Fruit fly (Drosophila melanogaster): ENCODE results near the gene Ctr1C.

The Ctr1C gene

DNA sequence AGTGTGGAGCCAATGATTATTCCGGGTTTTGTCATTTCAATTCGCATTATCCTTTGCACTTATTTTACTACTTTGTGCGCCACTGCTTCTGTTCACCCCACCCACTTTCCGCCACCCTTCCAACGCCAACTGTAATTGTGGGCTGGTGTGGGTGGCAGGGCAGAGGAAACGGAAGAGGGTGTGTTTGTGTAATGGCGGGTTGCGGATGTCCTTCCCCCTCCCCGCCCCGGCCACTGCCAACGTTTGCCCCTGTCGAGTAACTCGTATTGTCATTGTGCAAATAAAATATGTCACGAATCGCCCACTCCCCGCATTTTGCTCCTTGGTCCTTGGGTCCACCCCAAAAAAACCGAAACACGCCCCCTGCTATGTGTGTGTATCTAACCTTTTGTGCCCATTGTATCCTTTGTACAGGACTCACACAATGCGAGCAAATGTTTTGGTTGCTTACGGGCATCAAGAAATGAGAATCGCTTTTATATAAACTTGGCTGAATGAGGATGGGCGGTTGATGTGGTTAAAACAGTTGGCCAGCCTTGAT is 30.2 kb downstream of the Ctr1C start:
- TF ChIP-seq crc (GFP tag; optimal IDR thresholded peaks at IDR 0.05) (no peak), CG33557 (GFP tag; optimal IDR thresholded peaks at IDR 0.05) (no peak), B-H2 (GFP tag; optimal IDR thresholded peaks at IDR 0.05) (no peak), NC2β (GFP tag; optimal IDR thresholded peaks at IDR 0.05) (no peak), NC2α (GFP tag; optimal IDR thresholded peaks at IDR 0.05) (no peak), crol (GFP tag; IDR thresholded peaks at IDR 0.05) (peak; percentile 95), cwo (GFP tag; optimal IDR thresholded peaks at IDR 0.05) (no peak), ken (GFP tag; IDR thresholded peaks at IDR 0.05) (no peak), amos (GFP tag; IDR thresholded peaks at IDR 0.05; ENCODE audit: partially characterized antibody) (no peak), CG18619 (GFP tag; optimal IDR thresholded peaks at IDR 0.05) (no peak), CG10979 (tag; optimal IDR thresholded peaks at IDR 0.05) (no peak), CG17361 (GFP tag; IDR thresholded peaks at IDR 0.05) (no peak), CG16863 (GFP tag; optimal IDR thresholded peaks at IDR 0.05) (no peak), CG10366 (GFP tag; IDR thresholded peaks at IDR 0.05) (no peak), CG3995 (GFP tag; optimal IDR thresholded peaks at IDR 0.05) (no peak), sqz (GFP tag; optimal IDR thresholded peaks at IDR 0.05) (peak; percentile 40), CG8765 (GFP tag; IDR thresholded peaks at IDR 0.05) (no peak), CG17328 (GFP tag; IDR thresholded peaks at IDR 0.05) (0 out of 2 replicates have a peak, but pooled peaks have one; percentile 20), CG10565 (GFP tag; optimal IDR thresholded peaks at IDR 0.05) (no peak), CG16779 (GFP tag; IDR thresholded peaks at IDR 0.05) (no peak), Lim3 (GFP tag; IDR thresholded peaks at IDR 0.05) (no peak), CG11398 (GFP tag; optimal IDR thresholded peaks at IDR 0.05) (no peak), CG11247 (GFP tag; IDR thresholded peaks at IDR 0.05) (0 out of 2 replicates have a peak, but pooled peaks have one; percentile 12), sens (GFP tag) (no peak), CG17568 (GFP tag; optimal IDR thresholded peaks at IDR 0.05) (no peak), Max (GFP tag; optimal IDR thresholded peaks at IDR 0.05) (no peak), pita (GFP tag; optimal IDR thresholded peaks at IDR 0.05) (no peak), CG3407 (GFP tag; optimal IDR thresholded peaks at IDR 0.05) (no peak), B-H1 (GFP tag; IDR thresholded peaks at IDR 0.05) (no peak), C15 (GFP tag; IDR thresholded peaks at IDR 0.05) (no peak), fd96Cb (tag; optimal IDR thresholded peaks at IDR 0.05) (no peak), CG3281 (GFP tag; optimal IDR thresholded peaks at IDR 0.05) (no peak), sc (optimal IDR thresholded peaks at IDR 0.05) (no peak), sc (GFP tag; optimal IDR thresholded peaks at IDR 0.05) (no peak), hth (optimal IDR thresholded peaks at IDR 0.05) (no peak), CG9727 (GFP tag; optimal IDR thresholded peaks at IDR 0.05) (no peak), Poxn (GFP tag; IDR thresholded peaks at IDR 0.05) (no peak), CG9437 (GFP tag; optimal IDR thresholded peaks at IDR 0.05) (no peak), fru (optimal IDR thresholded peaks at IDR 0.05) (no peak), gce (GFP tag; IDR thresholded peaks at IDR 0.05) (no peak), ash1 (GFP tag; optimal IDR thresholded peaks at IDR 0.05) (no peak), dmrt11E (tag; optimal IDR thresholded peaks at IDR 0.05) (no peak), pros (GFP tag; optimal IDR thresholded peaks at IDR 0.05) (peak; percentile 45), fd64A (GFP tag; optimal IDR thresholded peaks at IDR 0.05) (peak; percentile 28), CG7357 (GFP tag; IDR thresholded peaks at IDR 0.05) (no peak), CG12659 (GFP tag; optimal IDR thresholded peaks at IDR 0.05) (no peak), CTCF (GFP tag; optimal IDR thresholded peaks at IDR 0.05) (no peak), Opbp (GFP tag; IDR thresholded peaks at IDR 0.05; ENCODE audit: partially characterized antibody) (no peak), Sox100B (GFP tag; optimal IDR thresholded peaks at IDR 0.05) (no peak), Ets65A (GFP tag) (peak; percentile 78), repo (GFP tag; optimal IDR thresholded peaks at IDR 0.05) (no peak), Deaf1 (tag; optimal IDR thresholded peaks at IDR 0.05) (peak; percentile 46), tgo (GFP tag; IDR thresholded peaks at IDR 0.05) (no peak), CG10543 (GFP tag; optimal IDR thresholded peaks at IDR 0.05) (no peak)

Measured in whole organism, embryonic.